Worm (Caenorhabditis elegans) whole organism, young adult: Measurements from ENCODE around the gene nhr-233.

Experiments used
- C17E4.6 ChIP-seq: fragments of 200-800 bp; sonication (Bioruptor generic); IDR thresholded peaks from 2 replicates; pipeline ENCODE4 v1.3.6; 2022; ENCODE audit warnings: missing genetic modification reagents, missing genetic modification characterization, missing compliant biosample characterization
- F10E7.11 ChIP-seq: sonication (generic microtip); optimal IDR thresholded peaks from 2 replicates; lab custom pipeline; 2017; ENCODE audit warnings: mild to moderate bottlenecking, missing genetic modification characterization, moderate library complexity, missing compliant biosample characterization
- F22D6.2 ChIP-seq: sonication (generic microtip); optimal IDR thresholded peaks from 2 replicates; lab custom pipeline; 2016; ENCODE audit warnings: mild to moderate bottlenecking, missing genetic modification characterization, missing compliant biosample characterization
- F33H1.4 ChIP-seq: fragments of 200-800 bp; sonication (Bioruptor generic); IDR thresholded peaks from 2 replicates; pipeline ENCODE4 v1.3.6; 2022; ENCODE audit warnings: missing genetic modification reagents, missing genetic modification characterization, missing compliant biosample characterization
- F37B4.10 ChIP-seq: fragments of 200-800 bp; sonication (Bioruptor generic); IDR thresholded peaks from 2 replicates; pipeline ENCODE4 v1.3.6; 2022; ENCODE audit warnings: missing genetic modification characterization, missing compliant biosample characterization
- F55B11.4 ChIP-seq: sonication (generic microtip); optimal IDR thresholded peaks from 2 replicates; lab custom pipeline; 2016; ENCODE audit warnings: missing compliant biosample characterization, missing genetic modification characterization, borderline replicate concordance; ENCODE audit not compliant: insufficient read depth
- K11D2.4 ChIP-seq: fragments of 200-800 bp; sonication (Bioruptor generic); IDR thresholded peaks from 2 replicates; pipeline ENCODE4 v1.3.6; 2022; ENCODE audit warnings: missing genetic modification reagents, missing genetic modification characterization, missing compliant biosample characterization
- K12H6.12 ChIP-seq: fragments of 200-800 bp; sonication (Bioruptor generic); optimal IDR thresholded peaks from 2 replicates; lab custom pipeline; 2018; ENCODE audit warnings: mild to moderate bottlenecking, missing genetic modification characterization, missing compliant biosample characterization
- T26A5.8 ChIP-seq: sonication (generic microtip); optimal IDR thresholded peaks from 2 replicates; lab custom pipeline; 2016; ENCODE audit warnings: missing genetic modification characterization, missing compliant biosample characterization
- Y56A3A.18 ChIP-seq: fragments of 200-800 bp; sonication (Bioruptor generic); IDR thresholded peaks from 2 replicates; pipeline ENCODE4 v1.3.6; 2022; ENCODE audit warnings: missing genetic modification reagents, missing genetic modification characterization, missing compliant biosample characterization
- Y79H2A.3 ChIP-seq: fragments of 200-800 bp; sonication (Bioruptor generic); conservative IDR thresholded peaks from 2 replicates; pipeline ENCODE4 v1.3.6; 2022; ENCODE audit warnings: missing genetic modification reagents, missing genetic modification characterization, missing compliant biosample characterization
- Y95B8A.8 ChIP-seq: fragments of 200-800 bp; sonication (Bioruptor generic); IDR thresholded peaks from 2 replicates; pipeline ENCODE4 v1.3.6; 2022; ENCODE audit warnings: missing genetic modification reagents, missing genetic modification characterization, missing compliant biosample characterization
- aptf-2 ChIP-seq: fragments of 200-800 bp; sonication (Bioruptor generic); conservative IDR thresholded peaks from 2 replicates; pipeline ENCODE4 v1.3.6; 2022; ENCODE audit warnings: missing genetic modification reagents, missing genetic modification characterization, missing compliant biosample characterization
- attf-3 ChIP-seq: fragments of 200-800 bp; sonication (Bioruptor generic); conservative IDR thresholded peaks from 2 replicates; pipeline ENCODE4 v1.3.6; 2022; ENCODE audit warnings: missing genetic modification reagents, missing genetic modification characterization, missing compliant biosample characterization
- attf-5 ChIP-seq: fragments of 200-800 bp; sonication (Bioruptor generic); optimal IDR thresholded peaks from 2 replicates; lab custom pipeline; 2018; ENCODE audit warnings: mild to moderate bottlenecking, missing genetic modification characterization, missing compliant biosample characterization
- bed-1 ChIP-seq: fragments of 200-800 bp; sonication (Bioruptor generic); IDR thresholded peaks from 2 replicates; pipeline ENCODE4 v1.3.6; 2022; ENCODE audit warnings: missing genetic modification reagents, missing genetic modification characterization, missing compliant biosample characterization
- cebp-2 ChIP-seq: fragments of 200-800 bp; sonication (Bioruptor generic); IDR thresholded peaks from 2 replicates; pipeline ENCODE4 v1.3.6; 2022; ENCODE audit warnings: missing genetic modification characterization, missing compliant biosample characterization
- ceh-100 ChIP-seq: fragments of 200-800 bp; sonication (Bioruptor generic); IDR thresholded peaks from 2 replicates; pipeline ENCODE4 v1.3.6; 2022; ENCODE audit warnings: missing genetic modification reagents, missing genetic modification characterization, missing compliant biosample characterization
- ceh-27 ChIP-seq: fragments of 200-800 bp; sonication (Bioruptor generic); optimal IDR thresholded peaks from 2 replicates; lab custom pipeline; 2018; ENCODE audit warnings: mild to moderate bottlenecking, missing genetic modification characterization, moderate library complexity, missing compliant biosample characterization
- ceh-40 ChIP-seq: fragments of 200-800 bp; sonication (Bioruptor generic); IDR thresholded peaks from 2 replicates; pipeline ENCODE4 v1.3.6; 2022; ENCODE audit warnings: missing genetic modification characterization, missing compliant biosample characterization
- die-1 ChIP-seq: sonication (generic microtip); optimal IDR thresholded peaks from 2 replicates; lab custom pipeline; 2016; ENCODE audit warnings: missing genotype, mild to moderate bottlenecking, missing genetic modification characterization, missing compliant biosample characterization
- efl-1 ChIP-seq: fragments of 150-350 bp; optimal IDR thresholded peaks from 2 replicates; lab custom pipeline; 2014; ENCODE audit warnings: missing biosample characterization, missing genetic modification reagents, missing genetic modification characterization
- egl-18 ChIP-seq: fragments of 200-800 bp; sonication (Bioruptor generic); IDR thresholded peaks from 2 replicates; pipeline ENCODE4 v1.3.6; 2022; ENCODE audit warnings: missing genetic modification reagents, missing genetic modification characterization, missing compliant biosample characterization
- fkh-3 ChIP-seq: sonication (generic microtip); optimal IDR thresholded peaks from 2 replicates; lab custom pipeline; 2016; ENCODE audit warnings: mild to moderate bottlenecking, missing genetic modification characterization, missing compliant biosample characterization
- him-1 ChIP-seq: sonication (generic microtip); optimal IDR thresholded peaks from 2 replicates; lab custom pipeline; 2016; ENCODE audit warnings: missing genotype, missing genetic modification reagents, missing genetic modification characterization, missing compliant biosample characterization
- hmg-20 ChIP-seq: fragments of 200-800 bp; sonication (Bioruptor generic); IDR thresholded peaks from 2 replicates; pipeline ENCODE4 v1.3.6; 2022; ENCODE audit warnings: missing genetic modification reagents, missing genetic modification characterization, missing compliant biosample characterization
- let-607 ChIP-seq, 2 experiments: fragments of 200-800 bp in 1 of 2; sonication (Bioruptor generic) in 1 of 2; sonication (generic microtip) in 1 of 2; optimal IDR thresholded peaks; 2 replicates each; lab custom pipeline; 2016 to 2018; ENCODE audit warnings: mild to moderate bottlenecking in 2 of 2, missing compliant biosample characterization in 2 of 2, missing genetic modification characterization in 2 of 2, moderate library complexity in 2 of 2, missing genotype in 1 of 2
- lin-35 ChIP-seq, 3 experiments: fragments of 150-350 bp in 2 of 3; sonication (generic microtip) in 1 of 3; optimal IDR thresholded peaks; 2 replicates each; lab custom pipeline; 2014 to 2018; ENCODE audit warnings: missing biosample characterization in 3 of 3, missing genetic modification characterization in 3 of 3, missing genetic modification reagents in 3 of 3
- lsy-27 ChIP-seq: sonication (generic microtip); optimal IDR thresholded peaks from 2 replicates; lab custom pipeline; 2017; ENCODE audit warnings: missing genetic modification characterization, mild to moderate bottlenecking, missing compliant biosample characterization, antibody characterized with exemption, missing genotype, borderline replicate concordance; ENCODE audit not compliant: insufficient read depth
- madf-6 ChIP-seq: fragments of 200-800 bp; sonication (Bioruptor generic); IDR thresholded peaks from 2 replicates; pipeline ENCODE4 v1.3.6; 2022; ENCODE audit warnings: missing genetic modification reagents, missing genetic modification characterization, missing compliant biosample characterization
- nhr-120 ChIP-seq: fragments of 200-800 bp; sonication (Bioruptor generic); IDR thresholded peaks from 2 replicates; pipeline ENCODE4 v1.3.6; 2022; ENCODE audit warnings: missing genetic modification characterization, missing compliant biosample characterization
- nhr-80 ChIP-seq: sonication (generic microtip); optimal IDR thresholded peaks from 2 replicates; lab custom pipeline; 2016; ENCODE audit warnings: missing genetic modification characterization, missing compliant biosample characterization
- nhr-90 ChIP-seq: sonication (generic microtip); optimal IDR thresholded peaks from 2 replicates; lab custom pipeline; 2016; ENCODE audit warnings: missing genotype, mild to moderate bottlenecking, missing genetic modification characterization, missing compliant biosample characterization
- rcor-1 ChIP-seq: fragments of 200-800 bp; sonication (Bioruptor generic); IDR thresholded peaks from 2 replicates; pipeline ENCODE4 v1.3.6; 2022; ENCODE audit warnings: missing genetic modification reagents, missing genetic modification characterization, missing compliant biosample characterization
- rec-8 ChIP-seq, 2 experiments: sonication (generic microtip); optimal IDR thresholded peaks; 2 replicates each; lab custom pipeline; 2016; ENCODE audit warnings: mild to moderate bottlenecking in 2 of 2, missing genetic modification characterization in 2 of 2, missing genetic modification reagents in 2 of 2, missing genotype in 2 of 2, missing biosample characterization in 1 of 2, missing compliant biosample characterization in 1 of 2, moderate library complexity in 1 of 2
- rpc-1 ChIP-seq, 2 experiments: fragments of 150-350 bp in 1 of 2; sonication (generic microtip) in 1 of 2; optimal IDR thresholded peaks; 2 replicates each; lab custom pipeline; 2014 to 2018; ENCODE audit warnings: missing biosample characterization in 1 of 2, missing genetic modification characterization in 1 of 2, missing genetic modification reagents in 1 of 2, missing genotype in 1 of 2
- sdz-38 ChIP-seq: sonication (generic microtip); optimal IDR thresholded peaks from 2 replicates; lab custom pipeline; 2016; ENCODE audit warnings: missing genotype, missing genetic modification characterization, missing compliant biosample characterization
- sea-2 ChIP-seq: fragments of 200-800 bp; sonication (Bioruptor generic); IDR thresholded peaks from 2 replicates; pipeline ENCODE4 v1.3.6; 2022; ENCODE audit warnings: missing genetic modification characterization, missing compliant biosample characterization
- snpc-4 ChIP-seq, 5 experiments: fragments of 150-350 bp in 1 of 5; sonication (generic microtip) in 4 of 5; optimal IDR thresholded peaks; 2 replicates each; lab custom pipeline; 2014 to 2018; ENCODE audit warnings: missing genetic modification characterization in 5 of 5, missing biosample characterization in 3 of 5, antibody characterized with exemption in 2 of 5, mild to moderate bottlenecking in 2 of 5, missing compliant biosample characterization in 2 of 5, missing genotype in 2 of 5, moderate library complexity in 2 of 5, missing genetic modification reagents in 1 of 5
- tbx-9 ChIP-seq: sonication (generic microtip); optimal IDR thresholded peaks from 2 replicates; lab custom pipeline; 2016; ENCODE audit warnings: borderline replicate concordance, missing genetic modification characterization, inconsistent platforms, missing compliant biosample characterization
- tlf-1 ChIP-seq: fragments of 200-800 bp; sonication (Bioruptor generic); optimal IDR thresholded peaks from 2 replicates; lab custom pipeline; 2018; ENCODE audit warnings: mild to moderate bottlenecking, missing genetic modification characterization, missing compliant biosample characterization
- zim-3 ChIP-seq: sonication (generic microtip); optimal IDR thresholded peaks from 2 replicates; lab custom pipeline; 2017; ENCODE audit warnings: mild to moderate bottlenecking, missing genetic modification characterization, moderate library complexity, missing compliant biosample characterization
- ztf-25 ChIP-seq: fragments of 200-800 bp; sonication (Bioruptor generic); IDR thresholded peaks from 2 replicates; pipeline ENCODE4 v1.3.6; 2022; ENCODE audit warnings: missing genetic modification reagents, missing genetic modification characterization, missing compliant biosample characterization
- ztf-28 ChIP-seq: fragments of 200-800 bp; sonication (Bioruptor generic); IDR thresholded peaks from 2 replicates; pipeline ENCODE4 v1.3.6; 2022; ENCODE audit warnings: missing genetic modification reagents, missing genetic modification characterization, missing compliant biosample characterization

nhr-233 gene

DNA sequence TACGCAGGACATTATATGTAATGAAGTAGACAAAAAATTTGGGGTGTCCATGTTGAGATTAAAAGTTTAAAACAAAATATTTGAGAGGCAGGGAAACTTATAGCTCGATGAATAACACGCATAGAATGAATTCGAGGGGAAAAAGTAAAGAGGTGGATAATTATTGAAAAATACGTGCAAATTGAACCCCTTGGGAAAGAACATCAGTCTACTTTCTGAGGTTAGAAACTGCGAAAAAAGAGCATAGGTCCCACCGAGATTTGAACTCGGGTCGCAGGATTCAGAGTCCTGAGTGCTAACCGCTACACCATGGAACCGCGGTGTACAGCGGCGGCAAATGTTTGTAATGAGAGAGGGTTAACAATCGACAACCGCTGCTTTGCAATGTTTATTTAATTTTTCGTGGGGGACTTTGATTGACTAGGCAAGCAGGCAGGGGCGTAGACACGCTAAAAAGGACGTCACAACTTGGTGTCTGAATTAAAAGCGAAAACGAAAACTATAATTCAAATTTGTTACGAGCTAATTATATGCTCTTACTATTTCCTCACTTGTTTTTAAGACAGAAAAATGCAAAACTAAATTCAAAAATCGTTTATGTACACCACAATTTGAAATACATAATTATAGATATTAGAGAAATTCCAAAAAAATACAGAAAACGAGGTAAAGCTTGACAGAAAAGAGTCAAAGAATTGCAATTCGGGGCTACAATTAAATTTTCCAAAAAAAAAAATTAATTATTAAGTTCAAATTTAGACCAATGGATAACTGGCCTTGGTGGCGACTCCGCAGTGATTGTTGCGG lies 21.6 kb upstream of the nhr-233 start, which contains the start of gene srh-269 (continued):
- peak; percentile 23; the same call in 1 of the 2 replicates for TF ChIP-seq F33H1.4 (GFP tag; lab: Robert Waterston, UW)
- peak in 1 of 3 experiments; percentile 46 for TF ChIP-seq lin-35 (GFP tag; optimal IDR thresholded peaks at IDR 0.05; lab: Kevin White, UChicago)
- peak; percentile 75 for TF ChIP-seq T26A5.8 (tag; lab: Kevin White, UChicago)
- TF ChIP-seq tlf-1, result peak; percentile 70
- peak; percentile 75 for TF ChIP-seq ceh-100
- TF ChIP-seq attf-5 (GFP tag; lab: Kevin White, UChicago), result peak; percentile 53
- peak; percentile 69 for TF ChIP-seq rcor-1 (GFP tag; lab: Robert Waterston, UW)
- TF ChIP-seq madf-6, result peak; percentile 58
- peak; percentile 85 for TF ChIP-seq F10E7.11 (tag; lab: Kevin White, UChicago)
- TF ChIP-seq F37B4.10 (GFP tag; lab: Robert Waterston, UW), result 0 out of 2 replicates have a peak, but pooled peaks have one; percentile 22
- TF ChIP-seq ztf-25, result peak; percentile 90
- no peak for TF ChIP-seq F55B11.4 (tag; lab: Kevin White, UChicago)
- TF ChIP-seq sdz-38 (tag; lab: Kevin White, UChicago), result no peak
- peak; percentile 57 to 68 for TF ChIP-seq let-607 (tag; optimal IDR thresholded peaks at IDR 0.05; lab: Kevin White, UChicago)
- TF ChIP-seq sea-2, result 0 out of 2 replicates have a peak, but pooled peaks have one; percentile 55
- TF ChIP-seq nhr-90 (tag; lab: Kevin White, UChicago), result peak; percentile 64
- TF ChIP-seq ceh-40, result no peak
- peak; percentile 28 for TF ChIP-seq K12H6.12 (tag; lab: Kevin White, UChicago)
- peak; percentile 87 for TF ChIP-seq him-1 (tag; lab: Kevin White, UChicago)
- peak; percentile 64; the same call in 1 of the 2 replicates for TF ChIP-seq C17E4.6 (GFP tag; lab: Robert Waterston, UW)
- no peak for TF ChIP-seq bed-1 (GFP tag; lab: Robert Waterston, UW)
- TF ChIP-seq F22D6.2, result peak; percentile 29
- TF ChIP-seq Y56A3A.18 (GFP tag; lab: Robert Waterston, UW), result peak; percentile 98
- TF ChIP-seq zim-3 (tag; lab: Kevin White, UChicago), result peak; percentile 86
- peak; percentile 51 for TF ChIP-seq snpc-4 (GFP tag; optimal IDR thresholded peaks at IDR 0.05; lab: Kevin White, UChicago)
- TF ChIP-seq snpc-4 (tag; optimal IDR thresholded peaks at IDR 0.05; lab: Kevin White, UChicago), result peak; percentile 30 to 86 (median 58)
- peak; percentile 87; the same call in 1 of the 2 replicates for TF ChIP-seq cebp-2 (GFP tag; lab: Robert Waterston, UW)
- peak; percentile 79 for TF ChIP-seq Y95B8A.8 (GFP tag; lab: Robert Waterston, UW)
- TF ChIP-seq K11D2.4, result peak; percentile 88
- no peak for TF ChIP-seq attf-3
- TF ChIP-seq lsy-27, result peak; percentile 80
- peak; percentile 76; the same call in 1 of the 2 replicates for TF ChIP-seq ztf-28 (GFP tag; lab: Robert Waterston, UW)
- TF ChIP-seq rpc-1 (optimal IDR thresholded peaks at IDR 0.05; lab: Kevin White, UChicago), result peak; percentile 82
- TF ChIP-seq rpc-1 (tag; optimal IDR thresholded peaks at IDR 0.05; lab: Kevin White, UChicago), result peak; percentile 97
- peak; percentile 35; the same call in 1 of the 2 replicates for TF ChIP-seq hmg-20 (GFP tag; lab: Robert Waterston, UW)
- TF ChIP-seq fkh-3, result peak; percentile 95
- TF ChIP-seq efl-1 (GFP tag; lab: Kevin White, UChicago), result no peak
- peak; percentile 88 for TF ChIP-seq nhr-80 (tag; lab: Kevin White, UChicago)
- peak; percentile 46 for TF ChIP-seq tbx-9 (tag; lab: Kevin White, UChicago)
- TF ChIP-seq aptf-2 (GFP tag; lab: Robert Waterston, UW), result no peak
- 0 out of 2 replicates have a peak, but pooled peaks have one; percentile 76 for TF ChIP-seq nhr-120 (GFP tag; lab: Robert Waterston, UW)
- peak; percentile 56 for TF ChIP-seq ceh-27
- peak; percentile 85 for TF ChIP-seq die-1 (tag; lab: Kevin White, UChicago)
- no peak for TF ChIP-seq egl-18 (GFP tag; lab: Robert Waterston, UW)
- TF ChIP-seq Y79H2A.3 (GFP tag; lab: Robert Waterston, UW), result no peak
- TF ChIP-seq rec-8 (tag; optimal IDR thresholded peaks at IDR 0.05; lab: Kevin White, UChicago), result peak in 1 of 2 experiments; percentile 39
